Fruit fly (Drosophila melanogaster) whole organism, wandering third instar larva: Measurements from ENCODE around the gene rump.

Experiments
- Abd-B ChIP-seq: fragments of >200 bp; optimal IDR thresholded peaks from 2 replicates; lab custom pipeline; 2017; ENCODE audit warnings: missing biosample characterization, missing genetic modification characterization
- CG32264 ChIP-seq: fragments of 200-800 bp; sonication (Bioruptor generic); optimal IDR thresholded peaks from 2 replicates; lab custom pipeline; 2016; ENCODE audit warnings: missing biosample characterization, missing genetic modification characterization
- CG9705 ChIP-seq: fragments of 200-800 bp; sonication (Bioruptor generic); optimal IDR thresholded peaks from 2 replicates; lab custom pipeline; 2018; ENCODE audit warnings: missing biosample characterization, mild to moderate bottlenecking, missing genetic modification characterization
- CrebA ChIP-seq: fragments of 200-800 bp; sonication (Bioruptor generic); optimal IDR thresholded peaks from 2 replicates; lab custom pipeline; 2016; ENCODE audit warnings: missing biosample characterization, mild to moderate bottlenecking, missing genetic modification characterization, borderline replicate concordance
- Dfd ChIP-seq: fragments of >200 bp; optimal IDR thresholded peaks from 2 replicates; lab custom pipeline; 2017; ENCODE audit warnings: missing biosample characterization, missing genetic modification characterization
- Dif ChIP-seq: fragments of 200-275, 200-300 bp; sonication (Bioruptor generic); optimal IDR thresholded peaks from 2 replicates; lab custom pipeline; 2018; ENCODE audit warnings: missing biosample characterization, missing genetic modification characterization; ENCODE audit not compliant: partially characterized antibody
- GATAd ChIP-seq: sonication (Bioruptor generic); optimal IDR thresholded peaks from 2 replicates; lab custom pipeline; 2016; ENCODE audit warnings: missing biosample characterization, missing genetic modification characterization
- HLH106 ChIP-seq: fragments of 200-800 bp; optimal IDR thresholded peaks from 3 replicates; lab custom pipeline; 2019; ENCODE audit warnings: missing biosample characterization, mild to moderate bottlenecking, missing genetic modification characterization, moderate library complexity
- Hnf4 ChIP-seq: fragments of 200-800 bp; sonication (Bioruptor generic); optimal IDR thresholded peaks from 2 replicates; lab custom pipeline; 2016; ENCODE audit warnings: missing biosample characterization, mild to moderate bottlenecking, missing genetic modification characterization
- Hr78 ChIP-seq: fragments of >200 bp; optimal IDR thresholded peaks from 2 replicates; lab custom pipeline; 2017; ENCODE audit warnings: missing biosample characterization, missing genetic modification characterization
- Hr83 ChIP-seq: fragments of 200-300 bp; sonication (Bioruptor generic); optimal IDR thresholded peaks from 2 replicates; lab custom pipeline; 2016; ENCODE audit warnings: missing biosample characterization, mild to moderate bottlenecking, missing genetic modification characterization, moderate library complexity; ENCODE audit not compliant: poor library complexity, severe bottlenecking
- Jra ChIP-seq: sonication (Bioruptor generic); optimal IDR thresholded peaks from 2 replicates; lab custom pipeline; 2016; ENCODE audit warnings: missing biosample characterization, missing genetic modification characterization
- Mio ChIP-seq: sonication (Bioruptor generic); optimal IDR thresholded peaks from 2 replicates; lab custom pipeline; 2016; ENCODE audit warnings: missing biosample characterization, missing genetic modification characterization
- Myc ChIP-seq: fragments of >200 bp; optimal IDR thresholded peaks from 2 replicates; lab custom pipeline; 2017
- N ChIP-seq: fragments of >200 bp; optimal IDR thresholded peaks from 2 replicates; lab custom pipeline; 2018; ENCODE audit warnings: missing biosample characterization, missing external identifiers, missing genetic modification characterization
- OdsH ChIP-seq: fragments of 200-800 bp; sonication (Bioruptor generic); optimal IDR thresholded peaks from 2 replicates; lab custom pipeline; 2016; ENCODE audit warnings: missing biosample characterization, mild to moderate bottlenecking, missing genetic modification characterization
- Rel ChIP-seq, 2 experiments: fragments of 200-800 bp; sonication (Bioruptor generic) in 1 of 2; optimal IDR thresholded peaks; 2 replicates in 1 of 2; 3 replicates in 1 of 2; lab custom pipeline; 2016 to 2019; ENCODE audit warnings: mild to moderate bottlenecking in 2 of 2, missing biosample characterization in 2 of 2, missing genetic modification characterization in 2 of 2, moderate library complexity in 1 of 2
- Sp1 ChIP-seq: fragments of 200-800 bp; sonication (Bioruptor generic); optimal IDR thresholded peaks from 3 replicates; lab custom pipeline; 2019; ENCODE audit warnings: missing biosample characterization, mild to moderate bottlenecking, missing genetic modification characterization, moderate library complexity
- Vsx2 ChIP-seq: fragments of 200-300, 225-300 bp; sonication (Bioruptor generic); optimal IDR thresholded peaks from 2 replicates; lab custom pipeline; 2018; ENCODE audit warnings: missing biosample characterization, missing genetic modification characterization; ENCODE audit not compliant: partially characterized antibody
- br ChIP-seq: fragments of 200-800 bp; sonication (Bioruptor generic); optimal IDR thresholded peaks from 2 replicates; lab custom pipeline; 2016; ENCODE audit warnings: missing biosample characterization, missing genetic modification characterization
- brk ChIP-seq: fragments of 200-800 bp; sonication (Bioruptor generic); optimal IDR thresholded peaks from 2 replicates; lab custom pipeline; 2016; ENCODE audit warnings: missing biosample characterization, mild to moderate bottlenecking, missing genetic modification characterization
- dl ChIP-seq, 2 experiments: fragments of 175-275, 200-275 bp in 1 of 2; fragments of 200-275 bp in 1 of 2; sonication (Bioruptor generic); optimal IDR thresholded peaks; lab custom pipeline; 2018; ENCODE audit warnings: mild to moderate bottlenecking in 2 of 2, missing biosample characterization in 2 of 2, missing genetic modification characterization in 2 of 2, moderate library complexity in 2 of 2; ENCODE audit not compliant: partially characterized antibody in 2 of 2, insufficient read depth in 1 of 2
- dmrt93B ChIP-seq: fragments of 200-800 bp; sonication (Bioruptor generic); optimal IDR thresholded peaks from 2 replicates; lab custom pipeline; 2018; ENCODE audit warnings: missing biosample characterization, mild to moderate bottlenecking, missing genetic modification characterization
- dsf ChIP-seq: sonication (Bioruptor generic); optimal IDR thresholded peaks from 2 replicates; lab custom pipeline; 2016; ENCODE audit warnings: missing biosample characterization, missing genetic modification characterization, borderline replicate concordance
- ey ChIP-seq: fragments of 200-800 bp; sonication (Bioruptor generic); optimal IDR thresholded peaks from 2 replicates; lab custom pipeline; 2016; ENCODE audit warnings: missing biosample characterization, missing genetic modification characterization
- foxo ChIP-seq, 2 experiments: fragments of 200-800 bp; sonication (Bioruptor generic); optimal IDR thresholded peaks; 2 replicates in 1 of 2; 3 replicates in 1 of 2; lab custom pipeline; 2016 to 2017; ENCODE audit warnings: missing biosample characterization in 2 of 2, missing genetic modification characterization in 2 of 2
- fru ChIP-seq: fragments of 200-800 bp; sonication (Bioruptor generic); optimal IDR thresholded peaks from 3 replicates; lab custom pipeline; 2016; ENCODE audit warnings: missing biosample characterization, mild to moderate bottlenecking, missing genetic modification characterization
- h ChIP-seq: fragments of 200-800 bp; sonication (Bioruptor generic); optimal IDR thresholded peaks from 3 replicates; lab custom pipeline; 2016; ENCODE audit warnings: missing biosample characterization, mild to moderate bottlenecking, missing genetic modification characterization
- jim ChIP-seq: fragments of 175-275, 200-325 bp; sonication (Bioruptor generic); optimal IDR thresholded peaks from 2 replicates; lab custom pipeline; 2016; ENCODE audit warnings: missing biosample characterization, mild to moderate bottlenecking, missing genetic modification characterization
- lola ChIP-seq: fragments of >200 bp; optimal IDR thresholded peaks from 2 replicates; lab custom pipeline; 2017; ENCODE audit warnings: missing biosample characterization, missing genetic modification characterization
- pan ChIP-seq: fragments of >200 bp; optimal IDR thresholded peaks from 2 replicates; lab custom pipeline; 2017
- psq ChIP-seq: fragments of 200-800 bp; sonication (Bioruptor generic); optimal IDR thresholded peaks from 3 replicates; lab custom pipeline; 2017; ENCODE audit warnings: missing biosample characterization, mild to moderate bottlenecking, missing genetic modification characterization, moderate library complexity
- rgr ChIP-seq: fragments of 200-800 bp; sonication (Bioruptor generic); optimal IDR thresholded peaks from 3 replicates; lab custom pipeline; 2016; ENCODE audit warnings: missing biosample characterization, mild to moderate bottlenecking, missing genetic modification characterization
- sage ChIP-seq: fragments of 200-800 bp; sonication (Bioruptor generic); optimal IDR thresholded peaks from 2 replicates; lab custom pipeline; 2016; ENCODE audit warnings: missing biosample characterization, mild to moderate bottlenecking, missing genetic modification characterization
- sv ChIP-seq: fragments of 200-800 bp; sonication (Bioruptor generic); optimal IDR thresholded peaks from 3 replicates; lab custom pipeline; 2016; ENCODE audit warnings: missing biosample characterization, missing genetic modification characterization
- tai ChIP-seq: sonication (Bioruptor generic); optimal IDR thresholded peaks from 2 replicates; lab custom pipeline; 2016; ENCODE audit warnings: missing biosample characterization, missing genetic modification characterization
- usp ChIP-seq: fragments of >200 bp; optimal IDR thresholded peaks from 2 replicates; lab custom pipeline; 2017; ENCODE audit warnings: missing biosample characterization, missing genetic modification characterization
- woc ChIP-seq: sonication (Bioruptor generic); optimal IDR thresholded peaks from 2 replicates; lab custom pipeline; 2016; ENCODE audit warnings: missing biosample characterization, mild to moderate bottlenecking, missing genetic modification characterization

Gene rump

dm6 chr3R:9527907-9528842, 18.1 kb upstream of the rump start (continued):
- TF ChIP-seq rgr (GFP tag; lab: Kevin White, UChicago) (peak; percentile 96), sv (GFP tag; lab: Kevin White, UChicago) (peak; percentile 65), OdsH (peak; percentile 91), tai (GFP tag; lab: Kevin White, UChicago) (no peak), woc (GFP tag; lab: Kevin White, UChicago) (peak; percentile 92)

dm6 chr3R:9516400-9516852, 6.3 kb upstream of the rump start:
- TF ChIP-seq brk (GFP tag; lab: Kevin White, UChicago) (no peak), dmrt93B (no peak), fru (GFP tag; lab: Kevin White, UChicago) (peak; percentile 7), usp (no peak), Hr83 (peak; percentile 44), foxo (GFP tag; optimal IDR thresholded peaks at IDR 0.05; lab: Kevin White, UChicago) (peak in 1 of 2 experiments; percentile 17), h (GFP tag; lab: Kevin White, UChicago) (no peak), rgr (GFP tag; lab: Kevin White, UChicago) (peak; percentile 4)

- peak; percentile 58 for TF ChIP-seq Sp1 (GFP tag; lab: Kevin White, UChicago)
- TF ChIP-seq lola (GFP tag; lab: Kevin White, UChicago), result no peak
- no peak for TF ChIP-seq Dif (GFP tag; lab: Kevin White, UChicago)
- peak; percentile 81 for TF ChIP-seq Jra (GFP tag; lab: Kevin White, UChicago)
- peak; percentile 28 for TF ChIP-seq psq (GFP tag; lab: Kevin White, UChicago)
- TF ChIP-seq Dfd (GFP tag; lab: Kevin White, UChicago), result no peak
- TF ChIP-seq h (GFP tag; lab: Kevin White, UChicago), result peak; percentile 66
- peak; percentile 50 for TF ChIP-seq rgr (GFP tag; lab: Kevin White, UChicago)
- no peak for TF ChIP-seq brk (GFP tag; lab: Kevin White, UChicago)
- TF ChIP-seq pan, result no peak
- TF ChIP-seq dl (GFP tag; optimal IDR thresholded peaks at IDR 0.05; lab: Kevin White, UChicago; ENCODE audit: insufficient read depth in 1 of 2, partially characterized antibody in 2 of 2), result no peak
- TF ChIP-seq sv (GFP tag; lab: Kevin White, UChicago), result peak; percentile 57
- TF ChIP-seq sage, result no peak
- no peak for TF ChIP-seq N (GFP tag; lab: Kevin White, UChicago)
- no peak for TF ChIP-seq woc (GFP tag; lab: Kevin White, UChicago)
- TF ChIP-seq CrebA (GFP tag; lab: Kevin White, UChicago), result no peak
- no peak for TF ChIP-seq dmrt93B
- peak; percentile 59 for TF ChIP-seq ey (GFP tag; lab: Kevin White, UChicago)
- TF ChIP-seq GATAd (GFP tag; lab: Kevin White, UChicago), result no peak
- TF ChIP-seq CG32264 (GFP tag; lab: Kevin White, UChicago), result no peak
- TF ChIP-seq Hr78 (GFP tag; lab: Kevin White, UChicago), result no peak
- peak; percentile 35 for TF ChIP-seq br (GFP tag; lab: Kevin White, UChicago)
- TF ChIP-seq CG9705 (GFP tag; lab: Kevin White, UChicago), result peak; percentile 34
- peak; percentile 47 for TF ChIP-seq HLH106 (tag; lab: Kevin White, UChicago)
- TF ChIP-seq usp, result no peak
- peak; percentile 66 for TF ChIP-seq jim (GFP tag; lab: Kevin White, UChicago)
- no peak for TF ChIP-seq Abd-B (GFP tag; lab: Kevin White, UChicago)
- peak in 1 of 2 experiments; percentile 51 for TF ChIP-seq foxo (GFP tag; optimal IDR thresholded peaks at IDR 0.05; lab: Kevin White, UChicago)
- no peak for TF ChIP-seq Rel (GFP tag; optimal IDR thresholded peaks at IDR 0.05; lab: Kevin White, UChicago)
- peak; percentile 54 for TF ChIP-seq Rel (tag; optimal IDR thresholded peaks at IDR 0.05; lab: Kevin White, UChicago)
- TF ChIP-seq Myc (lab: Kevin White, UChicago), result no peak
- TF ChIP-seq Mio (GFP tag; lab: Kevin White, UChicago), result no peak
- TF ChIP-seq Vsx2 (GFP tag; lab: Kevin White, UChicago), result no peak
- TF ChIP-seq Hr83, result peak; percentile 98
- TF ChIP-seq fru (GFP tag; lab: Kevin White, UChicago), result peak; percentile 4
- TF ChIP-seq Hnf4, result peak; percentile 81
- no peak for TF ChIP-seq tai (GFP tag; lab: Kevin White, UChicago)
- peak; percentile 28 for TF ChIP-seq dsf (GFP tag; lab: Kevin White, UChicago)
- peak; percentile 21 for TF ChIP-seq OdsH
- TF ChIP-seq, all 38 proteins: peak for 18
Observed at dm6 chr3R:9515860-9516344, 5.8 kb upstream of the rump start, which contains the start of the genes mRpL47, CG8176 and Kdm3. TSS of gene mRpL47 (minus strand) at chr3R:9515908. TSS of gene CG8176 (plus strand) at chr3R:9516007. TSS of gene Kdm3 (plus strand) at chr3R:9516007.
